Worm (Caenorhabditis elegans): ENCODE results near the gene Y66D12A.10.

DNA sequence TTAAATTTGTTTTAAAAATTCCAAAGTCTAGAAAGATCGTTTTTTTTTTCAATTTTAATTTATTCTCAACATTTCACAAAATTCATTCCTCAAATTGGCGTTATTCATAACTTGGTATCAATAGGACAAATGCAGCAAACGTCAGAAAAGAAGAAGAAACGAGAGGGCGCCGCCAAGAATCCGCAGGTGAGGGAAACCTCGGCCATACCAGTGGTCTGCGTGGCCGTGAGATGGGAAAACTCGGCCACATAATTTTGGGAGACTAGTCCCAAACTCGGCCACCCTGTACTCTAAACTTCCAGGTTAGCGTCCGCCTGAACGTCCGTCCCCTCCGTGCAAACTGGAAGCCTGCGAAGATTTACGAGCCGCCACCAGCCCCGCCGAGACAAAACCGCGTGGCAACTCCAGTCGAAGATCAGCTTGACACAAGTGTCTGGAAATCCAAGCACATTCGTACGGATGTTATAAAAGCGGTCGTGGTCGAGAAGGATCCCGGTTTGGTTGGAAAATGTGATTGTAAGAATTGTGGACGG, 2.2 kb upstream of the Y66D12A.10 start, which contains the start of gene Y66D12A.11:
- no peak for TF ChIP-seq lin-13 (GFP tag; optimal IDR thresholded peaks at IDR 0.05)
- TF ChIP-seq nhr-11 (tag; optimal IDR thresholded peaks at IDR 0.05): no peak
- TF ChIP-seq ztf-1 (GFP tag; conservative IDR thresholded peaks at IDR 0.05): no peak
- TF ChIP-seq nhr-10 (tag; optimal IDR thresholded peaks at IDR 0.05): no peak
- no peak for TF ChIP-seq nhr-237 (tag; optimal IDR thresholded peaks at IDR 0.05)
- no peak for TF ChIP-seq skn-1 (tag; optimal IDR thresholded peaks at IDR 0.05)
- no peak for TF ChIP-seq ama-1 (optimal IDR thresholded peaks at IDR 0.05)
- no peak for TF ChIP-seq unc-39 (tag; optimal IDR thresholded peaks at IDR 0.05)
- no peak for TF ChIP-seq fos-1 (tag; optimal IDR thresholded peaks at IDR 0.05)
